Worm (Caenorhabditis elegans) whole organism, mixed stage, embryonic: ENCODE measurements around the gene rpl-5.

Source experiments
- ceh-43 ChIP-seq: fragments of 200-800 bp; sonication (Bioruptor generic); optimal IDR thresholded peaks from 2 replicates; lab custom pipeline; 2018; ENCODE audit warnings: mild to moderate bottlenecking, missing genetic modification characterization, moderate library complexity, missing compliant biosample characterization
- elt-1 ChIP-seq: sonication (generic microtip); optimal IDR thresholded peaks from 2 replicates; lab custom pipeline; 2017; ENCODE audit warnings: missing genetic modification characterization, mild to moderate bottlenecking, missing compliant biosample characterization, antibody characterized with exemption, moderate library complexity, borderline replicate concordance; ENCODE audit not compliant: insufficient read depth
- elt-3 ChIP-seq: fragments of 150-350 bp; optimal IDR thresholded peaks from 2 replicates; lab custom pipeline; 2014; ENCODE audit warnings: missing biosample characterization, missing genetic modification characterization
- lin-13 ChIP-seq: fragments of 150-350 bp; optimal IDR thresholded peaks from 2 replicates; lab custom pipeline; 2014; ENCODE audit warnings: missing biosample characterization, missing genetic modification characterization
- lin-32 ChIP-seq: fragments of 200-800 bp; sonication (Bioruptor generic); optimal IDR thresholded peaks from 2 replicates; lab custom pipeline; 2018; ENCODE audit warnings: mild to moderate bottlenecking, missing genetic modification characterization, missing compliant biosample characterization
- lsy-2 ChIP-seq: fragments of 150-350 bp; optimal IDR thresholded peaks from 2 replicates; lab custom pipeline; 2014; ENCODE audit warnings: missing biosample characterization, missing genetic modification characterization
- mep-1 ChIP-seq: fragments of 150-350 bp; optimal IDR thresholded peaks from 2 replicates; lab custom pipeline; 2017; ENCODE audit warnings: missing biosample characterization, missing genetic modification reagents, missing genetic modification characterization, inconsistent platforms
- nhr-12 ChIP-seq: fragments of 150-350 bp; optimal IDR thresholded peaks from 2 replicates; lab custom pipeline; 2014; ENCODE audit warnings: missing biosample characterization, missing genetic modification characterization
- nhr-237 ChIP-seq: fragments of 150-350 bp; optimal IDR thresholded peaks from 2 replicates; lab custom pipeline; 2014; ENCODE audit warnings: missing biosample characterization, missing genetic modification characterization
- sptf-1 ChIP-seq: sonication (generic microtip); optimal IDR thresholded peaks from 2 replicates; lab custom pipeline; 2017; ENCODE audit warnings: mild to moderate bottlenecking, missing genetic modification characterization, moderate library complexity, missing compliant biosample characterization
- unc-62 ChIP-seq: fragments of 150-350 bp; optimal IDR thresholded peaks from 2 replicates; lab custom pipeline; 2014; ENCODE audit warnings: missing biosample characterization, missing genetic modification reagents, missing genetic modification characterization
- ztf-11 ChIP-seq: fragments of 150-350 bp; optimal IDR thresholded peaks from 2 replicates; lab custom pipeline; 2014; ENCODE audit warnings: missing biosample characterization, missing genetic modification characterization

ce11 chrII:8532015-8532414, 37.7 kb upstream of the rpl-5 start:
- TF ChIP-seq lin-32 (no peak), mep-1 (tag; lab: Kevin White, UChicago) (no peak), unc-62 (GFP tag; lab: Kevin White, UChicago) (no peak), lsy-2 (tag; lab: Kevin White, UChicago) (no peak), ceh-43 (GFP tag; lab: Kevin White, UChicago) (no peak), nhr-237 (tag; lab: Kevin White, UChicago) (no peak), lin-13 (tag; lab: Kevin White, UChicago) (no peak), sptf-1 (tag; lab: Kevin White, UChicago) (no peak), nhr-12 (tag; lab: Kevin White, UChicago) (no peak), elt-1 (no peak), ztf-11 (no peak), elt-3 (no peak)
